Worm (Caenorhabditis elegans) whole organism, L3 larva: ENCODE results near the gene C38D9.8.

Source experiments
- R02D3.7 ChIP-seq: fragments of 150-350 bp; optimal IDR thresholded peaks from 2 replicates; lab custom pipeline; 2014; ENCODE audit warnings: missing biosample characterization, missing genetic modification characterization
- ZK546.5 ChIP-seq: sonication (generic microtip); optimal IDR thresholded peaks from 2 replicates; lab custom pipeline; 2017; ENCODE audit warnings: missing biosample characterization, missing genetic modification characterization
- ceh-28 ChIP-seq: fragments of 150-350 bp; optimal IDR thresholded peaks from 2 replicates; lab custom pipeline; 2014; ENCODE audit warnings: missing biosample characterization, missing genetic modification reagents, missing genetic modification characterization
- ceh-82 ChIP-seq: fragments of 150-350 bp; optimal IDR thresholded peaks from 2 replicates; lab custom pipeline; 2014; ENCODE audit warnings: missing biosample characterization, missing genetic modification characterization
- daf-12 ChIP-seq: fragments of 150-350 bp; optimal IDR thresholded peaks from 2 replicates; lab custom pipeline; 2014; ENCODE audit warnings: missing biosample characterization, missing genetic modification reagents, missing genetic modification characterization
- egl-27 ChIP-seq: sonication (generic microtip); optimal IDR thresholded peaks from 4 replicates; lab custom pipeline; 2017; ENCODE audit warnings: missing biosample characterization, missing genetic modification reagents, missing genetic modification characterization
- egl-5 ChIP-seq: fragments of 150-350 bp; optimal IDR thresholded peaks from 2 replicates; lab custom pipeline; 2017; ENCODE audit warnings: missing biosample characterization, missing genetic modification reagents, missing genetic modification characterization, inconsistent platforms
- elt-2 ChIP-seq: sonication (generic microtip); optimal IDR thresholded peaks from 2 replicates; lab custom pipeline; 2016; ENCODE audit warnings: missing genetic modification reagents, mild to moderate bottlenecking, missing genetic modification characterization, missing compliant biosample characterization
- elt-3 ChIP-seq, 3 experiments: fragments of 150-350 bp in 1 of 3; sonication (generic microtip) in 2 of 3; optimal IDR thresholded peaks; 2 replicates in 2 of 3; 4 replicates in 1 of 3; lab custom pipeline; 2014 to 2017; ENCODE audit warnings: missing biosample characterization in 3 of 3, missing genetic modification characterization in 3 of 3
- eor-1 ChIP-seq, 2 experiments: fragments of 150-350 bp; optimal IDR thresholded peaks; 2 replicates each; lab custom pipeline; 2014 to 2018; ENCODE audit warnings: missing biosample characterization in 2 of 2, missing genetic modification characterization in 2 of 2
- fkh-2 ChIP-seq: fragments of 150-350 bp; optimal IDR thresholded peaks from 2 replicates; lab custom pipeline; 2014; ENCODE audit warnings: missing biosample characterization, missing genetic modification reagents, missing genetic modification characterization
- fos-1 ChIP-seq: fragments of 150-350 bp; optimal IDR thresholded peaks from 2 replicates; lab custom pipeline; 2014; ENCODE audit warnings: missing biosample characterization, missing genetic modification characterization
- hmg-11 ChIP-seq: sonication (generic microtip); optimal IDR thresholded peaks from 2 replicates; lab custom pipeline; 2016; ENCODE audit warnings: missing genetic modification characterization, missing compliant biosample characterization
- jun-1 ChIP-seq: fragments of 150-350 bp; optimal IDR thresholded peaks from 2 replicates; lab custom pipeline; 2014; ENCODE audit warnings: missing biosample characterization, missing genetic modification reagents, missing genetic modification characterization
- lin-15B ChIP-seq: fragments of 150-350 bp; optimal IDR thresholded peaks from 2 replicates; lab custom pipeline; 2014; ENCODE audit warnings: missing biosample characterization, missing genetic modification characterization
- lin-39 ChIP-seq: fragments of 150-350 bp; optimal IDR thresholded peaks from 2 replicates; lab custom pipeline; 2018; ENCODE audit warnings: missing biosample characterization, missing genetic modification reagents, missing genetic modification characterization
- lsy-12 ChIP-seq: sonication (generic microtip); optimal IDR thresholded peaks from 2 replicates; lab custom pipeline; 2016; ENCODE audit warnings: mild to moderate bottlenecking, missing genetic modification characterization, missing compliant biosample characterization
- mdl-1 ChIP-seq: fragments of 150-350 bp; optimal IDR thresholded peaks from 2 replicates; lab custom pipeline; 2014; ENCODE audit warnings: missing biosample characterization, missing genetic modification characterization
- mml-1 ChIP-seq: fragments of 150-350 bp; sonication (generic microtip); optimal IDR thresholded peaks from 3 replicates; lab custom pipeline; 2014; ENCODE audit warnings: missing biosample characterization, missing genetic modification characterization
- nfya-1 ChIP-seq: sonication (generic microtip); optimal IDR thresholded peaks from 2 replicates; lab custom pipeline; 2017; ENCODE audit warnings: missing genetic modification characterization, mild to moderate bottlenecking, missing compliant biosample characterization, antibody characterized with exemption, moderate library complexity; ENCODE audit not compliant: insufficient read depth
- nhr-23 ChIP-seq: fragments of 150-350 bp; optimal IDR thresholded peaks from 2 replicates; lab custom pipeline; 2014; ENCODE audit warnings: missing biosample characterization, missing genetic modification reagents, missing genetic modification characterization
- nhr-28 ChIP-seq: fragments of 150-350 bp; optimal IDR thresholded peaks from 2 replicates; lab custom pipeline; 2014; ENCODE audit warnings: missing biosample characterization, missing genetic modification characterization
- nhr-43 ChIP-seq: sonication (generic microtip); optimal IDR thresholded peaks from 2 replicates; lab custom pipeline; 2016; ENCODE audit warnings: mild to moderate bottlenecking, missing genetic modification characterization, missing compliant biosample characterization; ENCODE audit not compliant: poor library complexity, severe bottlenecking
- nhr-67 ChIP-seq: fragments of 150-350 bp; optimal IDR thresholded peaks from 2 replicates; lab custom pipeline; 2014; ENCODE audit warnings: missing biosample characterization, missing genetic modification characterization
- nhr-76 ChIP-seq: fragments of 150-350 bp; sonication (generic microtip); optimal IDR thresholded peaks from 5 replicates; lab custom pipeline; 2014; ENCODE audit warnings: missing biosample characterization, missing genetic modification characterization
- nhr-77 ChIP-seq: fragments of 150-350 bp; optimal IDR thresholded peaks from 2 replicates; lab custom pipeline; 2014; ENCODE audit warnings: missing biosample characterization, missing genetic modification characterization
- pqm-1 ChIP-seq: fragments of 150-350 bp; optimal IDR thresholded peaks from 2 replicates; lab custom pipeline; 2017; ENCODE audit warnings: missing biosample characterization, missing genetic modification characterization, inconsistent platforms
- sea-2 ChIP-seq: fragments of 150-350 bp; sonication (generic microtip); optimal IDR thresholded peaks from 4 replicates; lab custom pipeline; 2014; ENCODE audit warnings: missing biosample characterization, missing genetic modification reagents, missing genetic modification characterization
- skn-1 ChIP-seq: fragments of 150-350 bp; optimal IDR thresholded peaks from 2 replicates; lab custom pipeline; 2014; ENCODE audit warnings: missing biosample characterization, missing genetic modification characterization
- snpc-4 ChIP-seq: fragments of 150-350 bp; optimal IDR thresholded peaks from 2 replicates; lab custom pipeline; 2014; ENCODE audit warnings: missing biosample characterization, missing genetic modification characterization
- unc-62 ChIP-seq: fragments of 150-350 bp; sonication (generic microtip); optimal IDR thresholded peaks from 4 replicates; lab custom pipeline; 2014; ENCODE audit warnings: missing biosample characterization, missing genetic modification reagents, missing genetic modification characterization

C38D9.8 gene

ce11 chrV:17549362-17549761, 3.3 kb downstream of the C38D9.8 start, which contains the start of gene fbxa-176:
Gene fbxa-176 (plus strand): TSS chrV:17549675.
- no peak for TF ChIP-seq nhr-28
- no peak for TF ChIP-seq hmg-11 (tag; lab: Kevin White, UChicago)
- peak; percentile 33 for TF ChIP-seq pqm-1 (tag; lab: Kevin White, UChicago)
- no peak for TF ChIP-seq nhr-76
- TF ChIP-seq elt-2 (tag; lab: Kevin White, UChicago): peak; percentile 63

ce11 chrV:17548635-17549034, 4.0 kb downstream of the C38D9.8 start:
- no peak for TF ChIP-seq egl-27
- no peak for TF ChIP-seq hmg-11 (tag; lab: Kevin White, UChicago)
- no peak for TF ChIP-seq lsy-12 (tag; lab: Kevin White, UChicago)
- no peak for TF ChIP-seq nfya-1 (tag; lab: Kevin White, UChicago)
- TF ChIP-seq daf-12: no peak
- no peak for TF ChIP-seq snpc-4
- TF ChIP-seq fkh-2 (tag; lab: Kevin White, UChicago): no peak
- TF ChIP-seq ZK546.5 (tag; lab: Kevin White, UChicago): no peak
- no peak for TF ChIP-seq jun-1 (tag; lab: Kevin White, UChicago)
- TF ChIP-seq nhr-43 (tag; lab: Kevin White, UChicago): no peak
- no peak for TF ChIP-seq lin-39 (tag; lab: Kevin White, UChicago)
- no peak for TF ChIP-seq elt-2 (tag; lab: Kevin White, UChicago)
- no peak for TF ChIP-seq nhr-23 (tag; lab: Kevin White, UChicago)
- no peak for TF ChIP-seq R02D3.7 (tag; lab: Kevin White, UChicago)
- TF ChIP-seq eor-1 (tag; optimal IDR thresholded peaks at IDR 0.05; lab: Kevin White, UChicago): no peak
- no peak for TF ChIP-seq ceh-82
- TF ChIP-seq elt-3 (tag; optimal IDR thresholded peaks at IDR 0.05; lab: Kevin White, UChicago): no peak

- TF ChIP-seq pqm-1 (tag; lab: Kevin White, UChicago): peak; percentile 33
- TF ChIP-seq hmg-11 (tag; lab: Kevin White, UChicago): no peak
- TF ChIP-seq elt-2 (tag; lab: Kevin White, UChicago): peak; percentile 76
- TF ChIP-seq fos-1 (tag; lab: Kevin White, UChicago): no peak
These were observed 5.7 kb downstream of the C38D9.8 start for ce11 chrV:17546931-17547330.

ce11 chrV:17542304-17542703, 10.4 kb downstream of the C38D9.8 start:
- TF ChIP-seq skn-1: no peak
- TF ChIP-seq nhr-77 (tag; lab: Kevin White, UChicago): no peak
- no peak for TF ChIP-seq nhr-23 (tag; lab: Kevin White, UChicago)
- no peak for TF ChIP-seq nhr-76
- TF ChIP-seq nhr-43 (tag; lab: Kevin White, UChicago): no peak
- no peak for TF ChIP-seq fkh-2 (tag; lab: Kevin White, UChicago)
- no peak for TF ChIP-seq lin-15B (tag; lab: Kevin White, UChicago)
- no peak for TF ChIP-seq elt-2 (tag; lab: Kevin White, UChicago)
- no peak for TF ChIP-seq nhr-67 (tag; lab: Kevin White, UChicago)

- no peak for TF ChIP-seq sea-2
These were observed 12.4 kb downstream of the C38D9.8 start, which contains the start of gene srz-25 for ce11 chrV:17540295-17540694. Gene srz-25 (plus strand): TSS chrV:17540595.

ce11 chrV:17539289-17539688, 13.4 kb downstream of the C38D9.8 start:
- TF ChIP-seq ceh-28 (tag; lab: Kevin White, UChicago) (no peak), mdl-1 (tag; lab: Kevin White, UChicago) (no peak), nhr-77 (tag; lab: Kevin White, UChicago) (no peak), mml-1 (tag; lab: Kevin White, UChicago) (no peak), unc-62 (no peak), egl-5 (tag; lab: Kevin White, UChicago) (no peak), nhr-67 (tag; lab: Kevin White, UChicago) (no peak)
